Worm (Caenorhabditis elegans): ENCODE data around the gene F55D1.1.
A peak's percentile ranks its signal among the peaks of the same experiment; 100 is the strongest.

F55D1.1 gene

DNA sequence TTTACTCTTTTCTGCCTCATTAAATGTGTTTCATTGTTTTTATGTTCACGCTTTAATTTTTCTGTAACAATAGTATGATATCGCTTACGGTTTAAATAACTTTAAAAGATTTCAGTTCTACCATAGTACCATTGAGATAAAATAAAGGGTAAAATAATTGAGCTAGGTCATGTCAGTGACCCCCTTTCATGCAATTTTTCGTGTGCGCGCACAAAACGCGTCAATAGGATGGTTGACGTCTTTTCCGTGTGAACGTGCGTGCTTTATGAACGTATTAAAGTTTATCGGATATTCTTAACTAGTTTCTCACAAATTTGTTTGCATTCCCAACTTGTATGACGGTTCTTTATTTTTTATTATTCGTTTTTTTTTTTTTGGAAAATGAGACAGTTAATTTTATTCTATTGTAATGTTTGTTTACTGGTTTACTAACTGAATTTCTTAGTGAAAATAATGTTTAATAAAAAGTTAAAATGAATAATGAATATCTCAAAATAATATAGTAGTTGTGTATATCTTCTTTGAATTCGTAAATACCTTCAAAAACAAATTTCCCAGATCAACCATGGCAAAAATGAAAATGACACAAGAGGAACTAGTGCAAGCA, 3.6 kb upstream of the F55D1.1 start, which contains the start of gene C25F6.1:
Gene C25F6.1 (plus strand): TSS at position 557 of the 607 bp plus-strand sequence.
- no peak for TF ChIP-seq let-607 (tag; optimal IDR thresholded peaks at IDR 0.05)
- TF ChIP-seq attf-5 (GFP tag; optimal IDR thresholded peaks at IDR 0.05): no peak
- no peak for TF ChIP-seq ztf-25 (GFP tag; IDR thresholded peaks at IDR 0.05)
- TF ChIP-seq him-1 (tag; optimal IDR thresholded peaks at IDR 0.05): no peak
- peak; percentile 78 for TF ChIP-seq ztf-18 (tag; optimal IDR thresholded peaks at IDR 0.05)
- no peak for TF ChIP-seq zfh-2 (GFP tag; conservative IDR thresholded peaks at IDR 0.05)
- TF ChIP-seq tbx-9 (tag; optimal IDR thresholded peaks at IDR 0.05; ENCODE audit: borderline replicate concordance): no peak
- no peak for TF ChIP-seq sptf-2 (GFP tag; optimal IDR thresholded peaks at IDR 0.05)
- no peak for TF ChIP-seq atf-7 (tag; optimal IDR thresholded peaks at IDR 0.05)

DNA sequence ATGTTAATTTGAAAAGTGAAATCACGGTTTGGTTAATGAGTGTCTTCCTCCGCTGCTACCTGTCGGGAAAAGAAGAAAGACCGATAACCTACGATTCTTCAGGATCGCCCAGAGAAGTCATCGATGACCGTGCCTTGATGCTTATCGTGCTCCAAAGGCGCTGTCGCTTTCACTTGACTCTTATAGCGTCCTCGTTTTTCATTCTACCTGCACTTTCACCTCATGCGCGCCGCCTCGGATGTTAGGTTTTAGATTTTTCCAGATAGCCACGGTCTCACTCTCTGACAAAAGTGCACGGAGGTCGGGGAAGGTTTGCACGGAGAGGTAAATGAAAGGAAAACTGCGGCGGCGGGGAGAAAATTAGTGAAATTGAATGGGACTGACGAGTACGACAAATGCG, 771 bp upstream of the F55D1.1 start:
- TF ChIP-seq zfh-2 (GFP tag; conservative IDR thresholded peaks at IDR 0.05) (0 out of 2 replicates have a peak, but pooled peaks have one; percentile 17), lir-1 (GFP tag; conservative IDR thresholded peaks at IDR 0.05) (no peak), C06A6.2 (GFP tag; conservative IDR thresholded peaks at IDR 0.05) (no peak), ceh-79 (tag; optimal IDR thresholded peaks at IDR 0.05) (no peak), F57A8.1 (GFP tag; optimal IDR thresholded peaks at IDR 0.05) (no peak), egrh-3 (GFP tag; IDR thresholded peaks at IDR 0.05) (no peak), Y53F4B.3 (GFP tag; IDR thresholded peaks at IDR 0.05) (no peak)

DNA sequence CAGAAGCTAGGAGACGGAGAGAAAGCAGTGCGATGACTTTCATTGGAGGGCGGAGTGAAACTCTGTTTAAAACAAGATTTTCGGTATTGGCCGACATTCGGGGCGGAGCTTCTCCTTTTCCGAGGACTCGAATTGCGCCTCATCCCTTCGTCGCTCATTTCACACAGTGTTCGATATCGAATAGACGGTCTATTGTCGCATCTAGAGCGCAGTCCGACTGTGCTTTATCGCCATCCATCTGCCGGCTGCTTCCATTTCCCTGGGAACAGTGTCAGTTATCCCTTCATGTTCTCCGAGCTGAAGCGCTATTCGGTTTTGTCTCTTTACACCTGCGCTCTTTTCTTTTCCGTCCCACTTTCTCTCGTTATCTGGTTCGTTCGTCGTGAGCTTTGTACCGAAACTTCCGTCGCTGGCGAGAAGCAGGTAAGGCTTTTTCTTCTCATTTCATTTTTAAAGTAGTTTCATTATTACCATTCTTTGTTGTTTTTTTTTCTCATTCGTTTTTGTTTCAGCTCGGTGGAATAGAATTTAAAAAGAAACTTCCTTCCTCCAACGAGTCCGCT, 3.3 kb downstream of the F55D1.1 start, which contains the start of the genes bus-8A and bus-8B:
Gene bus-8A (plus strand): TSS at position 96 of the 563 bp plus-strand sequence.
Gene bus-8B (plus strand): TSS at position 513 of the 563 bp plus-strand sequence.
- TF ChIP-seq B0019.2 (GFP tag; conservative IDR thresholded peaks at IDR 0.05) (no peak), zfh-2 (GFP tag; conservative IDR thresholded peaks at IDR 0.05) (0 out of 2 replicates have a peak, but pooled peaks have one; percentile 34), madf-10 (tag; optimal IDR thresholded peaks at IDR 0.05) (no peak), madf-3 (GFP tag; IDR thresholded peaks at IDR 0.05) (no peak), ztf-18 (tag; optimal IDR thresholded peaks at IDR 0.05) (no peak)

DNA sequence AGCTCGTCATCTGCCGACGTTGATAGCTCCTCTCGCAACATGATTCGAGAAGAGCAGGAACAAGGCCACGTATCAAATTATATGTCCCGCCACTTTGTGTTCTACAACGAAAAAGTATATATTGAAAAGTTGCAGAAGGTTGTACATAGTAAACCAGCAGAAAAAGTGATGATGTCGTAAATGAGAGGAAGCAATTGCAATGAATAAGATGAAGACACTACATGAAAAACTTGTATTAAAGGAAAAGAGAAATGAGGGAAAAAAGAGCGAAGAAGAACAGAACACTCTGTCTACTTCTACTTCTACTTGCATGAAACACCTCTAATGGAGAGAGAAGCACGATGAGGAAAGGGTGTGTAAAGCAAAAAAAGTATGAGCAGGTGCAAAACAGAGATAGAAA, 15.5 kb downstream of the F55D1.1 start, which contains the start of gene T23F2.2:
Gene T23F2.2 (minus strand): TSS at position 101 of the 400 bp plus-strand sequence.
- no peak for TF ChIP-seq B0261.1 (tag; optimal IDR thresholded peaks at IDR 0.05)
- no peak for TF ChIP-seq ceh-27 (GFP tag; optimal IDR thresholded peaks at IDR 0.05)
- TF ChIP-seq egl-18 (GFP tag; IDR thresholded peaks at IDR 0.05): no peak
- TF ChIP-seq nhr-80 (tag; optimal IDR thresholded peaks at IDR 0.05): no peak
- no peak for TF ChIP-seq pbrm-1 (GFP tag; IDR thresholded peaks at IDR 0.05)
- no peak for TF ChIP-seq snpc-3.4 (tag; optimal IDR thresholded peaks at IDR 0.05)
- TF ChIP-seq ets-4 (GFP tag; optimal IDR thresholded peaks at IDR 0.05): no peak
- no peak for TF ChIP-seq fkh-3 (tag; optimal IDR thresholded peaks at IDR 0.05)

DNA sequence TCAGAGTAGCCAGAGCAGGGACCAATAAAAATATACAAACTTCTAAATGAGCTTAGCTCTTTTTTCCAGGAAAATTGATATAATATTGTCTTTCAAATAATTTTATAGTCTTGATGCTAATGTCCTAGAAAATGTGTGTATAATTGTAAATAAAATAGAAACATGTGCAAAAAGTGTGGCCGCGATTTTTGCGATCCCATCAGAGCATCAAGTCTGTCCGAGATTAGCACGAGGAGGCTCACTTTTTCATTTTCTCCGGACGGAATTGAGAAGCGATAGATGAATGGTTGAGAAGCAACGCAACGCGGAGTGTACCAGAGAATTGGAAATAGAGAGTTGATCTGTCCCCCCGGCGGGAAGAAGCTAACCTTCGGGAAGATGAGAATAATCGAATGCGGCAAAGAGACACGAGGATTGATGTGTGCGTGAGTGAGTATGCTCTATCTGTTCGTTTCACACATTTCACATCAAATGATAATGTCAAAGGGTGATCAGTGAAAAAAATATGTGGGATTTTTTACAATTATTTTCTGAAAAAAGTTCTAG, 16.9 kb downstream of the F55D1.1 start:
- no peak for TF ChIP-seq B0019.2 (GFP tag; conservative IDR thresholded peaks at IDR 0.05)
- TF ChIP-seq nhr-27 (tag; optimal IDR thresholded peaks at IDR 0.05): no peak
- no peak for TF ChIP-seq Y67H2A.10 (GFP tag; conservative IDR thresholded peaks at IDR 0.05)
- TF ChIP-seq fkh-3 (tag; optimal IDR thresholded peaks at IDR 0.05): no peak
- no peak for TF ChIP-seq F55B11.4 (tag; optimal IDR thresholded peaks at IDR 0.05; ENCODE audit: borderline replicate concordance, insufficient read depth)
- no peak for TF ChIP-seq ztf-22 (GFP tag; optimal IDR thresholded peaks at IDR 0.05)
- no peak for TF ChIP-seq cebp-2 (GFP tag; IDR thresholded peaks at IDR 0.05)
- TF ChIP-seq lir-1 (GFP tag; conservative IDR thresholded peaks at IDR 0.05): no peak
- no peak for TF ChIP-seq egl-18 (GFP tag; IDR thresholded peaks at IDR 0.05)
- TF ChIP-seq egrh-3 (GFP tag; IDR thresholded peaks at IDR 0.05): no peak
- no peak for TF ChIP-seq unc-62 (GFP tag; optimal IDR thresholded peaks at IDR 0.05)
- TF ChIP-seq dpff-1 (tag; optimal IDR thresholded peaks at IDR 0.05): no peak
- TF ChIP-seq let-607 (tag; optimal IDR thresholded peaks at IDR 0.05): no peak
- TF ChIP-seq mxl-1 (tag; optimal IDR thresholded peaks at IDR 0.05): no peak
- no peak for TF ChIP-seq dpl-1 (GFP tag; optimal IDR thresholded peaks at IDR 0.05)

All from whole organism, young adult.